Worm (Caenorhabditis elegans) whole organism, L1 larva: ENCODE results near the gene Y22D7AL.16.

ENCODE experiments used
- C34B4.2 ChIP-seq: sonication (generic microtip); optimal IDR thresholded peaks from 2 replicates; lab custom pipeline; 2017; ENCODE audit warnings: mild to moderate bottlenecking, missing genetic modification characterization, missing compliant biosample characterization
- aha-1 ChIP-seq: fragments of 150-350 bp; optimal IDR thresholded peaks from 2 replicates; lab custom pipeline; 2014; ENCODE audit warnings: missing biosample characterization, missing genetic modification characterization
- aly-2 ChIP-seq: fragments of 150-350 bp; optimal IDR thresholded peaks from 2 replicates; lab custom pipeline; 2014; ENCODE audit warnings: missing biosample characterization, missing genetic modification characterization
- ama-1 ChIP-seq: fragments of 150-350 bp; optimal IDR thresholded peaks from 2 replicates; lab custom pipeline; 2014
- ceh-63 ChIP-seq: fragments of 200-800 bp; sonication (Bioruptor generic); optimal IDR thresholded peaks from 2 replicates; lab custom pipeline; 2018; ENCODE audit warnings: mild to moderate bottlenecking, missing genetic modification characterization, missing compliant biosample characterization
- ceh-8 ChIP-seq: fragments of 200-800 bp; sonication (Bioruptor generic); optimal IDR thresholded peaks from 2 replicates; lab custom pipeline; 2018; ENCODE audit warnings: mild to moderate bottlenecking, missing genetic modification characterization, moderate library complexity, missing compliant biosample characterization
- ceh-90 ChIP-seq: sonication (generic microtip); optimal IDR thresholded peaks from 2 replicates; lab custom pipeline; 2016; ENCODE audit warnings: missing genetic modification characterization, missing compliant biosample characterization
- dsc-1 ChIP-seq: sonication (generic microtip); optimal IDR thresholded peaks from 2 replicates; lab custom pipeline; 2016; ENCODE audit warnings: mild to moderate bottlenecking, missing genetic modification characterization, missing compliant biosample characterization
- efl-1 ChIP-seq, 4 experiments: fragments of 150-350 bp; optimal IDR thresholded peaks in 3 of 4; peaks in 1 of 4; 1 replicate in 1 of 4; 2 replicates in 3 of 4; lab custom pipeline; 2014; ENCODE audit warnings: missing biosample characterization in 2 of 4, missing genetic modification characterization in 2 of 4, missing genetic modification reagents in 2 of 4
- egl-13 ChIP-seq: sonication (generic microtip); optimal IDR thresholded peaks from 2 replicates; lab custom pipeline; 2016; ENCODE audit warnings: missing genotype, missing genetic modification reagents, missing genetic modification characterization, missing compliant biosample characterization
- elt-2 ChIP-seq: sonication (generic microtip); optimal IDR thresholded peaks from 2 replicates; lab custom pipeline; 2016; ENCODE audit warnings: missing genetic modification characterization, mild to moderate bottlenecking, inconsistent platforms, missing compliant biosample characterization, missing genetic modification reagents
- fkh-10 ChIP-seq: sonication (generic microtip); optimal IDR thresholded peaks from 2 replicates; lab custom pipeline; 2017; ENCODE audit warnings: missing biosample characterization, missing genetic modification reagents, missing genetic modification characterization
- hlh-17 ChIP-seq: fragments of 200-800 bp; sonication (Bioruptor generic); optimal IDR thresholded peaks from 2 replicates; lab custom pipeline; 2018; ENCODE audit warnings: missing genetic modification characterization, mild to moderate bottlenecking, missing compliant biosample characterization, moderate library complexity, borderline replicate concordance
- hlh-4 ChIP-seq: sonication (generic microtip); optimal IDR thresholded peaks from 2 replicates; lab custom pipeline; 2016; ENCODE audit warnings: mild to moderate bottlenecking, missing genetic modification characterization, missing compliant biosample characterization
- lin-15B ChIP-seq: fragments of 150-350 bp; sonication (generic microtip); optimal IDR thresholded peaks from 3 replicates; lab custom pipeline; 2014; ENCODE audit warnings: missing biosample characterization, missing genetic modification characterization
- lir-3 ChIP-seq: sonication (generic microtip); optimal IDR thresholded peaks from 2 replicates; lab custom pipeline; 2016; ENCODE audit warnings: mild to moderate bottlenecking, missing genetic modification characterization, moderate library complexity, missing compliant biosample characterization; ENCODE audit not compliant: poor library complexity
- lsy-2 ChIP-seq, 2 experiments: fragments of 150-350 bp; optimal IDR thresholded peaks; 2 replicates each; lab custom pipeline; 2014; ENCODE audit warnings: missing biosample characterization in 2 of 2, missing genetic modification characterization in 2 of 2
- mdl-1 ChIP-seq, 2 experiments: fragments of 150-350 bp; optimal IDR thresholded peaks; 2 replicates each; lab custom pipeline; 2014 to 2017; ENCODE audit warnings: missing biosample characterization in 2 of 2, missing genetic modification characterization in 2 of 2, inconsistent platforms in 1 of 2
- mep-1 ChIP-seq: fragments of 150-350 bp; optimal IDR thresholded peaks from 2 replicates; lab custom pipeline; 2014; ENCODE audit warnings: missing biosample characterization, missing genetic modification characterization
- nhr-11 ChIP-seq: fragments of 150-350 bp; optimal IDR thresholded peaks from 2 replicates; lab custom pipeline; 2014; ENCODE audit warnings: missing biosample characterization, missing genetic modification characterization
- nhr-12 ChIP-seq: sonication (generic microtip); optimal IDR thresholded peaks from 2 replicates; lab custom pipeline; 2017; ENCODE audit warnings: missing biosample characterization, missing genetic modification characterization
- nhr-19 ChIP-seq: fragments of 200-800 bp; sonication (Bioruptor generic); conservative IDR thresholded peaks from 2 replicates; pipeline ENCODE4 v1.3.6; 2022; ENCODE audit warnings: missing genetic modification characterization, missing compliant biosample characterization
- nhr-28 ChIP-seq: fragments of 150-350 bp; optimal IDR thresholded peaks from 2 replicates; lab custom pipeline; 2014; ENCODE audit warnings: missing biosample characterization, missing genetic modification characterization
- nhr-77 ChIP-seq: fragments of 150-350 bp; optimal IDR thresholded peaks from 2 replicates; lab custom pipeline; 2014; ENCODE audit warnings: missing biosample characterization, missing genetic modification characterization
- nhr-85 ChIP-seq: sonication (generic microtip); peaks from one replicate; lab custom pipeline; 2016; ENCODE audit warnings: missing genetic modification characterization, inconsistent platforms, missing compliant biosample characterization
- nhr-90 ChIP-seq: sonication (generic microtip); optimal IDR thresholded peaks from 2 replicates; lab custom pipeline; 2016; ENCODE audit warnings: mild to moderate bottlenecking, missing genetic modification characterization, missing compliant biosample characterization; ENCODE audit not compliant: poor library complexity
- pag-3 ChIP-seq: sonication (generic microtip); optimal IDR thresholded peaks from 2 replicates; lab custom pipeline; 2017; ENCODE audit warnings: missing genetic modification characterization, mild to moderate bottlenecking, missing compliant biosample characterization, antibody characterized with exemption, borderline replicate concordance; ENCODE audit not compliant: insufficient read depth
- pax-3 ChIP-seq: fragments of 200-800 bp; sonication (Bioruptor generic); optimal IDR thresholded peaks from 2 replicates; lab custom pipeline; 2018; ENCODE audit warnings: mild to moderate bottlenecking, missing genetic modification characterization, moderate library complexity, missing compliant biosample characterization
- pqm-1 ChIP-seq: sonication (generic microtip); optimal IDR thresholded peaks from 3 replicates; lab custom pipeline; 2017; ENCODE audit warnings: missing biosample characterization, missing genetic modification characterization
- rnt-1 ChIP-seq: sonication (generic microtip); optimal IDR thresholded peaks from 2 replicates; lab custom pipeline; 2016; ENCODE audit warnings: mild to moderate bottlenecking, missing genetic modification characterization, moderate library complexity, missing compliant biosample characterization
- skn-1 ChIP-seq: fragments of 150-350 bp; optimal IDR thresholded peaks from 2 replicates; lab custom pipeline; 2014; ENCODE audit warnings: missing biosample characterization, missing genetic modification characterization
- snpc-4 ChIP-seq: fragments of 150-350 bp; optimal IDR thresholded peaks from 2 replicates; lab custom pipeline; 2014; ENCODE audit warnings: missing biosample characterization, missing genetic modification characterization
- sup-37 ChIP-seq: fragments of 200-800 bp; sonication (Bioruptor generic); optimal IDR thresholded peaks from 2 replicates; lab custom pipeline; 2018; ENCODE audit warnings: mild to moderate bottlenecking, missing genetic modification characterization, missing compliant biosample characterization
- tbx-2 ChIP-seq: sonication (generic microtip); optimal IDR thresholded peaks from 2 replicates; lab custom pipeline; 2016; ENCODE audit warnings: missing genetic modification characterization, missing compliant biosample characterization
- tlp-1 ChIP-seq: fragments of 150-350 bp; optimal IDR thresholded peaks from 2 replicates; lab custom pipeline; 2014; ENCODE audit warnings: missing biosample characterization, missing genetic modification characterization
- unc-30 ChIP-seq: sonication (generic microtip); optimal IDR thresholded peaks from 2 replicates; lab custom pipeline; 2017; ENCODE audit warnings: missing biosample characterization, missing genetic modification characterization
- zip-4 ChIP-seq: fragments of 200-800 bp; sonication (Bioruptor generic); optimal IDR thresholded peaks from 2 replicates; lab custom pipeline; 2018; ENCODE audit warnings: mild to moderate bottlenecking, missing genetic modification characterization, moderate library complexity, missing compliant biosample characterization
- ztf-11 ChIP-seq, 2 experiments: sonication (generic microtip); optimal IDR thresholded peaks; 2 replicates each; lab custom pipeline; 2016 to 2017; ENCODE audit warnings: missing genetic modification characterization in 2 of 2, missing biosample characterization in 1 of 2, missing compliant biosample characterization in 1 of 2
- ztf-4 ChIP-seq: fragments of 150-350 bp; optimal IDR thresholded peaks from 2 replicates; lab custom pipeline; 2014; ENCODE audit warnings: missing biosample characterization, missing genetic modification characterization

Y22D7AL.16 gene

DNA sequence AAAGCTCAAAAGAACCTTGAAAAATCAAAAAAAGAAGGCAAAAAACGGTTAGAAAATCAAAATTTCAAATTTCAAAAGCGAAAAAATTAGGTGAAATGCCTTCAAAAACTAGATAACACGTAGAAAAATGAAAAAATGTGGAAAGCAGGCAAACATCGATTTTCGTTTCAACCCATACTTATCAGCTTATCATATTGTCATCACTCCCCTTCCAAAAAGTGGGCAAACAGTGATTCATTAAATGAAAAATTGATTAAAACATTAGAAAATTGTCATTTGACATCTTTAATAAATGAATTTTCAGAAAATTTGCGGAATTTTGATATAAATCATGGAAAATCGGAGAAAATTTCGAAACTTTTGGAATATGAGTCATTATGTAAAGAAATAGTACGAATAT, 4.0 kb downstream of the Y22D7AL.16 start:
- TF ChIP-seq lsy-2 (tag; optimal IDR thresholded peaks at IDR 0.05; lab: Kevin White, UChicago) (no peak), lir-3 (no peak), nhr-77 (tag; lab: Kevin White, UChicago) (no peak), nhr-19 (no peak), snpc-4 (tag; lab: Kevin White, UChicago) (no peak), elt-2 (tag; lab: Kevin White, UChicago) (peak; percentile 28), pax-3 (tag; lab: Kevin White, UChicago) (no peak), hlh-17 (no peak), efl-1 (optimal IDR thresholded peaks at IDR 0.05; lab: Kevin White, UChicago) (no peak), efl-1 (GFP tag; optimal IDR thresholded peaks at IDR 0.05 in 1 of 2; lab: Kevin White, UChicago) (peak in 1 of 2 experiments; percentile 20), tlp-1 (tag; lab: Kevin White, UChicago) (no peak), C34B4.2 (tag; lab: Kevin White, UChicago) (no peak), dsc-1 (no peak), ceh-8 (GFP tag; lab: Kevin White, UChicago) (no peak), mdl-1 (tag; optimal IDR thresholded peaks at IDR 0.05; lab: Kevin White, UChicago) (no peak)

DNA sequence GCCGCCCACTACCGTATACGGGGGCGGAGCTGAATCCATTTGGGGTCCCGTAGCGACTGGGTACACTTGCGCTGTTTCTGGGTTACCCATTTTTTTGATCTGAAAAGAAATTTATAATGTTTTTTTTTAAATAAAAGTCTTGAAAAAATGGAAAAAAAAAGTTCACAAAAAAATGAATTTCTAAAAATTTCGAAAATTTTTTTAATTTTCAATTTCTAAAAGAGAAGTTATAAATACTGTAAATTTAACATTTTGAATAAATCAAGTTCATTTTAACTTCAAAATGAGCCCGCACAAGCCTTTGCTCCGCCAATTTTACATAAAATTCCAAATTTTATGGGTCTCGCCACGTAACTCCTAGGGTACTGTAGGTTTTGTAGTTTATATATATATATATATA, 5.3 kb downstream of the Y22D7AL.16 start, which contains the start of gene Y22D7AL.15:
TSS of gene Y22D7AL.15 (minus strand) at position 101 of the 400 bp plus-strand sequence.
- TF ChIP-seq aha-1 (tag; lab: Kevin White, UChicago), result no peak
- no peak for TF ChIP-seq zip-4
- TF ChIP-seq, all 84 proteins: peak for 0

DNA sequence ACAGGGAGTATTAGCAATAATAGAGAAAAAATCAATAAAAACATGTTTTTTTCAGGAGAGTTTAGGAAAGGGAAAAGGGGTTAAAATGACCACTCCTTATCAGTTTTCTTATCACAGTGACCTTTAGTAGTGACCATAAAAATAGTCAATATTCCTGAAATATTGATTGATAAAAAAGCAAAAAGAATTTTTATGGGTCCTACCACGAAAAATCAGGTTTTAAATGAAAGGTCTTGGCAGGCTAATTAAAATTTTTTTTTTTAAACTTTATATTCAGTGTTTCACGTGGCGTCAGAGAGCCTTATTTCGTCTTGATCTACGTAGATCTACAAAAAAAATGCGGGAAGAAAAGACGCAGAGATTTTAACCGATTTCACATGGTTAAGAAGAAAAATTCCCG, 7.6 kb downstream of the Y22D7AL.16 start, which contains the start of gene cht-4:
TSS of gene cht-4 (minus strand) at position 101 of the 400 bp plus-strand sequence.
- TF ChIP-seq lin-15B (tag; lab: Kevin White, UChicago) (no peak), ztf-11 (tag; optimal IDR thresholded peaks at IDR 0.05; lab: Kevin White, UChicago) (no peak), aly-2 (tag; lab: Kevin White, UChicago) (no peak), nhr-85 (no peak), pqm-1 (tag; lab: Kevin White, UChicago) (no peak), ceh-90 (tag; lab: Kevin White, UChicago) (no peak), hlh-4 (tag; lab: Kevin White, UChicago) (no peak), rnt-1 (tag; lab: Kevin White, UChicago) (no peak)

DNA sequence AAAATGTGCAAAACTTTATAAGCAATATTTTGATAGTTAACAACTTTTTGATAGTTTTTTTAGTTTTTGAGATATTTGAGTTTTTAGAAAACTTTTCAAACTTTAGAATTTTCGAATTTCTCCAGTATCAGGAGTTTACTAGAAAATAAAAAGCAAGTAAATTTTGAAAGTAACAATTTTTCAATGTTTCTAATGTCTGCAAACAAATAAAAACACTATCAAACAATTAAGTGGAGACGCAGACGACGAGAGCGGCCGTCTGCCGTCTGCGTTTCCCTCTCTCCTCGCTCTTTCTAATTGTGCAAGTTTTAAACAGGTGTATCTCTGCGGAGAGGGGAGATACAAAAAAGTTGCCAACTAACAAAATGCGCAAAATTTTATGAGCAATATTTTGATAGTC, 12.1 kb downstream of the Y22D7AL.16 start:
- TF ChIP-seq nhr-90 (tag; lab: Kevin White, UChicago) (no peak), efl-1 (optimal IDR thresholded peaks at IDR 0.05; lab: Kevin White, UChicago) (no peak), efl-1 (GFP tag; optimal IDR thresholded peaks at IDR 0.05 in 1 of 2; lab: Kevin White, UChicago) (peak in 1 of 2 experiments; percentile 52)

DNA sequence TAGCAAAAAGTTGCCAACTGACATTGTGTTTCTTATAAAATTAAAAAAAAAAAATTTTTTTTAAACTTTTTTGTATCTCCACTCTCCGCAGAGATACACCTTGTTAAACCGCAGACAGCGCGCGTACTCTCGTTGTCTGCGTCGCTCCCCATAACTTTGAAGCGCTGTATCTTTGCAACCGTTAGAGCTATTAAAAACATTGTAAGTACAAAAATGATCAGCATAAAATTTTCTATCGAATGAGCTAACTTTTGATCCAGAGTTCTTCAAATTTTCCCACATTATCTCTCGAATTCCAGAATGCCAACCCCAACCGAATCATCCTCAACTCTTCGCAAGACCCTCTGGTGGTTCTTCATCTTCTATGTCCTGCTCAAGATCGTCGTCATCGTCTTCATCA, 12.8 kb downstream of the Y22D7AL.16 start, which contains the start of gene Y22D7AL.1:
TSS of gene Y22D7AL.1 (plus strand) at position 301 of the 400 bp plus-strand sequence.
- TF ChIP-seq nhr-12 (tag; lab: Kevin White, UChicago) (no peak), skn-1 (tag; lab: Kevin White, UChicago) (no peak), ztf-11 (tag; optimal IDR thresholded peaks at IDR 0.05; lab: Kevin White, UChicago) (no peak), nhr-28 (tag; lab: Kevin White, UChicago) (no peak), sup-37 (GFP tag; lab: Kevin White, UChicago) (no peak), pag-3 (tag; lab: Kevin White, UChicago) (no peak), aly-2 (tag; lab: Kevin White, UChicago) (no peak), nhr-11 (no peak), elt-2 (tag; lab: Kevin White, UChicago) (no peak)

DNA sequence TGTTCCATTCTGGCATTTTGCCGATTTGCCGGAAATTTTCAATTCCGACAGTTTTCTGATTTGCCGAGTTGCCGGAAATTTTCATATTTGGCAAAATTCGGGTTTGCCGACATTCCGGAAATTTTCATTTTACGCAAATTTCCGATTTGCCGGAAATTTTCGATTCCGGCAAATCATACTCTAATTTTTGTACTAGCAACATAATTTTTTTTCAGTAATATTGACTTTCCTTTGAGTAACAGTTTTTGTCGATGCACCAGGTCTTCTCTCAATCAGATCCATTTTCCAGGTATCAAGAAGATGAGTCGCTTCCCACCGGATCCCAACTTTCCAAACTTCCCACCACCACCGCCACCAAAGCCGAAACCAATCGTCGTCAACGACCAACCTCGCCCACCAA, 23.9 kb downstream of the Y22D7AL.16 start, which contains the start of gene Y22D7AL.3:
TSS of gene Y22D7AL.3 (plus strand) at position 301 of the 400 bp plus-strand sequence.
- TF ChIP-seq ztf-4 (tag; lab: Kevin White, UChicago) (no peak), mep-1 (tag; lab: Kevin White, UChicago) (no peak), nhr-85 (peak; percentile 14), tbx-2 (tag; lab: Kevin White, UChicago) (no peak), fkh-10 (GFP tag; lab: Kevin White, UChicago) (no peak), tlp-1 (tag; lab: Kevin White, UChicago) (no peak), lin-15B (tag; lab: Kevin White, UChicago) (no peak), dsc-1 (no peak), rnt-1 (tag; lab: Kevin White, UChicago) (no peak), nhr-90 (tag; lab: Kevin White, UChicago) (no peak), efl-1 (optimal IDR thresholded peaks at IDR 0.05; lab: Kevin White, UChicago) (no peak), efl-1 (GFP tag; optimal IDR thresholded peaks at IDR 0.05 in 1 of 2; lab: Kevin White, UChicago) (peak in 1 of 2 experiments; percentile 35), C34B4.2 (tag; lab: Kevin White, UChicago) (no peak), ceh-63 (GFP tag; lab: Kevin White, UChicago) (no peak), unc-30 (no peak), egl-13 (no peak), ama-1 (no peak), nhr-28 (tag; lab: Kevin White, UChicago) (no peak)
